Fruit fly (Drosophila melanogaster): ENCODE results near the gene mRpL21.

Gene mRpL21

DNA sequence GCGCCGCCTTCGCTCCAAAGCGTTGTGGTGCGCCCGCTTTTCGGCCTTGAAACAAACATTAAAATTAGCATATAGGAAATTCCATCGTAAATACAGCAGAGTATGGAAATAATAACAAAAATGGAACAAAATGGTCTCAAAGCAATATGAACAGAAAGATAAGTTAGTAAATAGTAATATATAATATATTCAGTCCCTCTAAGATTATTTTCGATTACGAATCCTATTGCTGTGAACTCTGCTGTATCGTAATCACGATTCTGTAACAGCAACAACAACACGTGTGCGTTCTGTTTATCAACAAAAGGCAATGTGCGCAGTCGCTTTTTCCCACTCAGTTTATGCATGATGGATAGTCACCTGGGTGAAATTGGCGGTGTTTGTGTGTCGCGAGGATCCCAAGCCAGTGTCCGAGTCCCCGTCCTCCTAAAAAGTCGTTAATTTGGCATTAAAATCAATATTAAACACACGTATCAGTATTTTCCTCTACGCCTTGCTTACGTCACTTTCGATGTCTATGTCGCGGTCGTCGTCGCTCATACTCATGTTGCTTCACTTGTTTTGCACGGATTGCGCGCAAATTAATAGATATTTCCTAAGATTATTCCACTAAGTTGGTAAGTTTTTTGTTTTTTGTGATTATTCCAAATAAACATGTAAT is 8.7 kb upstream of the mRpL21 start, which contains the start of the genes CG42374 and Mettl5 (continued):
- TF ChIP-seq bab2 (GFP tag; optimal IDR thresholded peaks at IDR 0.05) (no peak), yki (optimal IDR thresholded peaks at IDR 0.05) (no peak), fd3F (GFP tag; optimal IDR thresholded peaks at IDR 0.05) (no peak), bbx (GFP tag; IDR thresholded peaks at IDR 0.05; ENCODE audit: partially characterized antibody) (no peak), klu (GFP tag; IDR thresholded peaks at IDR 0.05) (no peak), nau (GFP tag; optimal IDR thresholded peaks at IDR 0.05) (peak; percentile 27), Atf-2 (GFP tag; optimal IDR thresholded peaks at IDR 0.05) (no peak), kay (GFP tag; optimal IDR thresholded peaks at IDR 0.05) (no peak), CG10209 (GFP tag; optimal IDR thresholded peaks at IDR 0.05) (peak; percentile 46), CG4730 (GFP tag; IDR thresholded peaks at IDR 0.05) (no peak), CG2129 (GFP tag; IDR thresholded peaks at IDR 0.05; ENCODE audit: partially characterized antibody) (no peak), CTCF (GFP tag; optimal IDR thresholded peaks at IDR 0.05) (no peak), CG16779 (GFP tag; IDR thresholded peaks at IDR 0.05) (no peak), CG10654 (GFP tag; optimal IDR thresholded peaks at IDR 0.05) (no peak), esg (GFP tag; conservative IDR thresholded peaks at IDR 0.05) (peak; percentile 37), HLHmδ (GFP tag; optimal IDR thresholded peaks at IDR 0.05) (no peak), CG3163 (GFP tag; optimal IDR thresholded peaks at IDR 0.05) (no peak), CG43689 (GFP tag; IDR thresholded peaks at IDR 0.05) (no peak), CG3281 (GFP tag; optimal IDR thresholded peaks at IDR 0.05) (peak; percentile 70), pnt (GFP tag; optimal IDR thresholded peaks at IDR 0.05) (no peak), CG9609 (GFP tag; optimal IDR thresholded peaks at IDR 0.05) (no peak), Xrp1 (GFP tag; IDR thresholded peaks at IDR 0.05) (peak; percentile 63), gro (GFP tag; optimal IDR thresholded peaks at IDR 0.05) (no peak), fd64A (GFP tag; optimal IDR thresholded peaks at IDR 0.05) (no peak), grn (GFP tag; optimal IDR thresholded peaks at IDR 0.05) (peak; percentile 59), Adf1 (GFP tag; IDR thresholded peaks at IDR 0.05) (no peak; the same call in 1 of the 2 replicates), CG13775 (GFP tag; optimal IDR thresholded peaks at IDR 0.05) (no peak), pfk (GFP tag; optimal IDR thresholded peaks at IDR 0.05) (no peak), cato (GFP tag; optimal IDR thresholded peaks at IDR 0.05; ENCODE audit: borderline replicate concordance) (no peak), Opbp (GFP tag; IDR thresholded peaks at IDR 0.05; ENCODE audit: partially characterized antibody) (no peak), Eip74EF (GFP tag; optimal IDR thresholded peaks at IDR 0.05) (no peak), CG7357 (GFP tag; IDR thresholded peaks at IDR 0.05) (no peak), ara (GFP tag; IDR thresholded peaks at IDR 0.05) (peak; percentile 39; the same call in 1 of the 2 replicates), CG30431 (GFP tag; optimal IDR thresholded peaks at IDR 0.05) (no peak), scrt (GFP tag; optimal IDR thresholded peaks at IDR 0.05) (peak; percentile 38), CG7786 (GFP tag; optimal IDR thresholded peaks at IDR 0.05) (no peak), CG3995 (GFP tag; optimal IDR thresholded peaks at IDR 0.05) (no peak), ind (GFP tag; optimal IDR thresholded peaks at IDR 0.05) (peak; percentile 42), CG6765 (GFP tag; optimal IDR thresholded peaks at IDR 0.05) (peak; percentile 29), onecut (GFP tag; IDR thresholded peaks at IDR 0.05) (0 out of 2 replicates have a peak, but pooled peaks have one; percentile 4), CG31441 (GFP tag; IDR thresholded peaks at IDR 0.05) (peak; percentile 12; the same call in 1 of the 2 replicates), Stat92E (GFP tag; optimal IDR thresholded peaks at IDR 0.05) (no peak), Abd-B (GFP tag; optimal IDR thresholded peaks at IDR 0.05) (no peak), chm (GFP tag; IDR thresholded peaks at IDR 0.05) (no peak), grau (tag; optimal IDR thresholded peaks at IDR 0.05) (peak; percentile 51), CG2875 (GFP tag; optimal IDR thresholded peaks at IDR 0.05) (no peak), Side (GFP tag; optimal IDR thresholded peaks at IDR 0.05) (no peak), CG14050 (GFP tag; IDR thresholded peaks at IDR 0.05) (no peak), YL-1 (GFP tag; optimal IDR thresholded peaks at IDR 0.05) (no peak), CG11093 (GFP tag; IDR thresholded peaks at IDR 0.05) (no peak), gsb-n (tag; optimal IDR thresholded peaks at IDR 0.05) (no peak)
